Fruit fly (Drosophila melanogaster): ENCODE data around the gene Prx3.

DNA sequence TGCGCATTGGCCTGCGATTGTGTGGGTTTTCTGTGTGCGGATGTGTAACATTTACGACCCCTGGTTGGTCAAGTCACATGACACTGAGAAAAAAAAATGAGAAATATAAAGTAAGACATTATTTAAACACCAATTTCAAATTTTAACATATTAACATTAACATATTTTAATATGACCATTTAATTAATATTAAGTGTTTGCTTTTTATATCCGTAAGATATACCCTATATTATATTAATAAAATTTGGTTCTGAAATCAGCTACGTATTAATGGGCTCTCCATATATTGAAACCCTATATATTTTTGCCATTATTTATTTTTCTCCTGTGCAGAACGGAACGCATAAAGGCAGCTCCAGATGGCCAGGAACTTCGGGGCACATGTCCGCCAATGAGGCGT is 15.9 kb downstream of the Prx3 start:
- TF ChIP-seq net (GFP tag; optimal IDR thresholded peaks at IDR 0.05) (no peak), Eip93F (GFP tag; optimal IDR thresholded peaks at IDR 0.05) (no peak), fd85E (GFP tag; optimal IDR thresholded peaks at IDR 0.05) (no peak), CG16779 (tag; optimal IDR thresholded peaks at IDR 0.05) (no peak), lz (GFP tag; optimal IDR thresholded peaks at IDR 0.05) (no peak)

All from whole organism, prepupa.